Worm (Caenorhabditis elegans) whole organism, L2 larva: ENCODE measurements around the gene R07H5.11.
"Not testable (repeated sequence)": the region's sequence is repeated elsewhere in the genome, so short reads cannot be mapped to it uniquely, and the experiment has no call there.

ENCODE experiments used
- R02D3.7 ChIP-seq: fragments of 150-350 bp; optimal IDR thresholded peaks from 2 replicates; lab custom pipeline; 2014; ENCODE audit warnings: missing biosample characterization, missing genetic modification characterization
- ZK546.5 ChIP-seq: sonication (generic microtip); optimal IDR thresholded peaks from 2 replicates; lab custom pipeline; 2017; ENCODE audit warnings: missing biosample characterization, missing genetic modification characterization
- alr-1 ChIP-seq: fragments of 150-350 bp; optimal IDR thresholded peaks from 2 replicates; lab custom pipeline; 2014; ENCODE audit warnings: missing biosample characterization, missing genetic modification characterization
- aly-2 ChIP-seq: fragments of 150-350 bp; optimal IDR thresholded peaks from 2 replicates; lab custom pipeline; 2014; ENCODE audit warnings: missing biosample characterization, missing genetic modification characterization
- blmp-1 ChIP-seq: sonication (generic microtip); optimal IDR thresholded peaks from 2 replicates; lab custom pipeline; 2017; ENCODE audit warnings: missing genetic modification characterization, mild to moderate bottlenecking, missing compliant biosample characterization, antibody characterized with exemption, moderate library complexity; ENCODE audit not compliant: insufficient read depth
- ceh-82 ChIP-seq: fragments of 150-350 bp; optimal IDR thresholded peaks from 2 replicates; lab custom pipeline; 2014; ENCODE audit warnings: missing biosample characterization, missing genetic modification characterization
- crh-2 ChIP-seq: sonication (generic microtip); optimal IDR thresholded peaks from 2 replicates; lab custom pipeline; 2017; ENCODE audit warnings: missing biosample characterization, missing genetic modification characterization
- dmd-4 ChIP-seq: sonication (generic microtip); optimal IDR thresholded peaks from 2 replicates; lab custom pipeline; 2017; ENCODE audit warnings: missing biosample characterization, missing genetic modification characterization
- elt-3 ChIP-seq: sonication (generic microtip); optimal IDR thresholded peaks from 2 replicates; lab custom pipeline; 2017; ENCODE audit warnings: missing biosample characterization, missing genetic modification characterization
- fos-1 ChIP-seq: fragments of 150-350 bp; optimal IDR thresholded peaks from 2 replicates; lab custom pipeline; 2014; ENCODE audit warnings: missing biosample characterization, missing genetic modification characterization
- gmeb-1 ChIP-seq: fragments of 150-350 bp; optimal IDR thresholded peaks from 2 replicates; lab custom pipeline; 2014; ENCODE audit warnings: missing biosample characterization, missing genetic modification characterization
- lin-11 ChIP-seq: fragments of 150-350 bp; sonication (generic microtip); optimal IDR thresholded peaks from 2 replicates; lab custom pipeline; 2014; ENCODE audit warnings: missing biosample characterization, missing genetic modification characterization, inconsistent platforms, mixed read lengths
- lin-13 ChIP-seq: fragments of 150-350 bp; optimal IDR thresholded peaks from 2 replicates; lab custom pipeline; 2014; ENCODE audit warnings: missing biosample characterization, missing genetic modification reagents, missing genetic modification characterization
- lin-39 ChIP-seq: fragments of 150-350 bp; optimal IDR thresholded peaks from 2 replicates; lab custom pipeline; 2014; ENCODE audit warnings: missing biosample characterization, missing genetic modification reagents, missing genetic modification characterization
- lsy-2 ChIP-seq, 2 experiments: fragments of 150-350 bp in 1 of 2; sonication (generic microtip) in 1 of 2; optimal IDR thresholded peaks; 2 replicates each; lab custom pipeline; 2014 to 2017; ENCODE audit warnings: missing biosample characterization in 2 of 2, missing genetic modification characterization in 2 of 2
- mab-5 ChIP-seq: fragments of 150-350 bp; optimal IDR thresholded peaks from 2 replicates; lab custom pipeline; 2014; ENCODE audit warnings: missing biosample characterization, missing genetic modification characterization
- nhr-12 ChIP-seq: fragments of 150-350 bp; optimal IDR thresholded peaks from 2 replicates; lab custom pipeline; 2014; ENCODE audit warnings: missing biosample characterization, missing genetic modification characterization
- nhr-21 ChIP-seq: fragments of 150-350 bp; optimal IDR thresholded peaks from 2 replicates; lab custom pipeline; 2014; ENCODE audit warnings: missing biosample characterization, missing genetic modification characterization
- nhr-23 ChIP-seq: fragments of 150-350 bp; optimal IDR thresholded peaks from 2 replicates; lab custom pipeline; 2014; ENCODE audit warnings: missing biosample characterization, missing genetic modification reagents, missing genetic modification characterization
- nhr-237 ChIP-seq: fragments of 150-350 bp; optimal IDR thresholded peaks from 2 replicates; lab custom pipeline; 2014; ENCODE audit warnings: missing biosample characterization, missing genetic modification characterization
- nhr-6 ChIP-seq: fragments of 150-350 bp; optimal IDR thresholded peaks from 2 replicates; lab custom pipeline; 2014; ENCODE audit warnings: missing biosample characterization, missing genetic modification characterization
- nhr-77 ChIP-seq: fragments of 150-350 bp; optimal IDR thresholded peaks from 2 replicates; lab custom pipeline; 2014; ENCODE audit warnings: missing biosample characterization, missing genetic modification characterization
- peb-1 ChIP-seq: fragments of 150-350 bp; optimal IDR thresholded peaks from 2 replicates; lab custom pipeline; 2014; ENCODE audit warnings: missing biosample characterization, missing genetic modification characterization
- skn-1 ChIP-seq: sonication (generic microtip); optimal IDR thresholded peaks from 2 replicates; lab custom pipeline; 2017; ENCODE audit warnings: missing biosample characterization, missing genetic modification characterization
- sma-3 ChIP-seq: sonication (generic microtip); optimal IDR thresholded peaks from 2 replicates; lab custom pipeline; 2016; ENCODE audit warnings: missing genetic modification reagents, missing genetic modification characterization, missing compliant biosample characterization
- sma-9 ChIP-seq, 2 experiments: fragments of 150-350 bp in 1 of 2; sonication (generic microtip) in 1 of 2; optimal IDR thresholded peaks; 2 replicates each; lab custom pipeline; 2014 to 2016; ENCODE audit warnings: missing genetic modification characterization in 2 of 2, mild to moderate bottlenecking in 1 of 2, missing biosample characterization in 1 of 2, missing compliant biosample characterization in 1 of 2, missing genetic modification reagents in 1 of 2, moderate library complexity in 1 of 2
- snpc-4 ChIP-seq: fragments of 150-350 bp; optimal IDR thresholded peaks from 2 replicates; lab custom pipeline; 2014; ENCODE audit warnings: missing biosample characterization, missing genetic modification characterization
- unc-39 ChIP-seq: fragments of 150-350 bp; optimal IDR thresholded peaks from 2 replicates; lab custom pipeline; 2014; ENCODE audit warnings: missing biosample characterization, missing genetic modification characterization
- unc-62 ChIP-seq: fragments of 150-350 bp; optimal IDR thresholded peaks from 2 replicates; lab custom pipeline; 2014; ENCODE audit warnings: missing biosample characterization, missing genetic modification reagents, missing genetic modification characterization
- zag-1 ChIP-seq: fragments of 150-350 bp; optimal IDR thresholded peaks from 2 replicates; lab custom pipeline; 2014; ENCODE audit warnings: missing biosample characterization, missing genetic modification characterization

Gene R07H5.11

DNA sequence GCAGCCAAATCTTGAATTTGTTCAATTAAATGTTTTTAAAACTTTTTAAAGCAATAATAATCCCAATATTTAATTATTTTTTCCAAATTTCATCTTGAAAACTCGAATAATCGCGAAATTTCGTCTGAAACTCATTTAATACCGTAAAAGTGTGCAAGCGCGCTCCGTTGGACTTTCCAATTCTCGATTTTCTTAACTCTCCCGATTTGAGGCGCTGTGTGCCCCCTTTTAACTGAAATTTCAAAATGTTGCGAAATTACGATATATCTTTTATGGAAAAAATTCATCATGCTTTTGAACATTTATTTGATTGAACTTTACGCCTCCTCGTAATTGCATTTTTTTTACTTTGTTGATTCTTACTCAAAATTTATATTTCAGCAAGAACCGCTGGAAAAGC lies at the start of gene R07H5.11:
TSS of gene R07H5.11 (plus strand) at position 380 of the 400 bp plus-strand sequence.
- not testable (repeated sequence) for TF ChIP-seq alr-1 (tag; lab: Kevin White, UChicago); blmp-1 (tag; lab: Kevin White, UChicago); gmeb-1

DNA sequence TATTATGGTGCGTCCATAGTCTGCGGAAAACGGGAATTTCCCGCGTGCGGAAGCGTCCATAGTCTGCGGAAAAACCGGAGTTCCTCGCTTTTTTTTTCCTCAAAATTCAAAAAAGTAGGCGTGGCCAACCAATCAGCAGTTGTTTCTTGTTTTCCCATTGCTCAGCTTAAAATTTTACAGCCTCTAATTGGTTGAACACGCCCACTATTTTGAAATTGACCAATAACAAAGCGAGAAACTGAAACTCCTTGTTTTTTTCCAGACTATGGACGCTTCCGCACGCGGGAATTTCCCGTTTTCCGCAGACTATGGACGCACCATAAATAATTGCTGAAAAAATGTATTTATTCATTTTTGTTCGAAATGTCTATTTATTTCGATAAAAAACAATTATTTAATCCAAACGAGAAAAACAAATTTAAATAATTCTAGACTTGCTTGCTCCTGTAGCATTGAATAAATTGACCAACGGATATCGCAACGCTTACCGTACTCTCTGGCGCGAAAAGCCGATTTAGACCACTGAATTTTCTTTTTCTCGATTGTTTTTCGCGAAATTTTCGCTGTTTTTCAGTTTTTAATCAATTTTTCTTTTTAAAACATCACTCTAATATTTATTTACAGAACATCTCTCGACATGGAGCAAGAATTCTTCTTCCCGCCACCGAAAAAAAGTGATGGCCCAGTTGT lies 48.0 kb upstream of the R07H5.11 start, which contains the start of gene C08F8.3:
TSS of gene C08F8.3 (plus strand) at position 620 of the 690 bp plus-strand sequence.
- not testable (repeated sequence) for TF ChIP-seq peb-1 (tag; lab: Kevin White, UChicago); nhr-23 (tag; lab: Kevin White, UChicago); sma-3 (GFP tag; lab: Kevin White, UChicago)

DNA sequence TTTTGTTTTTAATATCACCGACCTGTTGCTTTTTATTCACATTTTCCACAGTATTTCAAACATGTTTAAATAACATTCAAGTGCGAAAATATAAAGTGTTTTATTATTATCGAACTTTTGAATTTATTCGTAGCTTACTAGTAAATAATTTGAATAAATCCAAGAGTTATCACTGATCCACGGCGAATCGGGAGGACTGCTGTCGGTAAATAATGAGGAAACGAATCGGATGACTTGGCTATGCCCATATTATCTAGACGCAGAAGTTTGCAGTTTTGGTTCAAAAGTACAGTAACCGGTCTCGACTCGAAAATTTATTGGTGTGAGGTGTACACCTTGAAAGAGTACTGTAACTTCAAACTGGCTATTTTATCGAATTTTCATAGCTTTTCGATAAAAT lies 46.0 kb upstream of the R07H5.11 start:
- no peak for TF ChIP-seq nhr-77 (tag; lab: Kevin White, UChicago)
- TF ChIP-seq snpc-4 (tag; lab: Kevin White, UChicago), result no peak
- TF ChIP-seq unc-62 (GFP tag; lab: Kevin White, UChicago), result no peak
- no peak for TF ChIP-seq aly-2 (tag; lab: Kevin White, UChicago)
- no peak for TF ChIP-seq mab-5 (tag; lab: Kevin White, UChicago)
- no peak for TF ChIP-seq zag-1 (tag; lab: Kevin White, UChicago)
- TF ChIP-seq, all 48 proteins: peak for 0

DNA sequence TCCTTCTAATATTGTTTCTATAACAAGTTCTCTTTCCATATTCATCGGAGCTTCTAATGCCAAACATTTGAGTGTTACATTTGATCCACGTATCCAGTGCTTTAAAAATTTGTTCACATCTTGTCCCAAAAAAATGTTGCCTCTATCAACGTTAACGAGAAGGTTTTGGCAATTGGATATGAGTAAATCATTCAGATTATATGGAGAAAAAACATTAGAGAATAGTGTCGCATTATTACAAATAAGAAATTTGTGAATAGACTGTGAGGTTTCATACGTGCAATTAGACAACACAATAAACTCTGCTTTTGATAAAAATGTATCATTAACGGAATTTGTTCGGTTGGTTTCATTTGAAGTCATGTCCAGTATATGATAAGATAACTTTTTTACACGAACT lies 42.7 kb upstream of the R07H5.11 start, which contains the start of gene mboa-4:
TSS of gene mboa-4 (minus strand) at position 101 of the 400 bp plus-strand sequence.
- TF ChIP-seq mab-5 (tag; lab: Kevin White, UChicago) (no peak), lin-39 (tag; lab: Kevin White, UChicago) (no peak), sma-3 (GFP tag; lab: Kevin White, UChicago) (no peak), gmeb-1 (no peak), lin-13 (GFP tag; lab: Kevin White, UChicago) (no peak), fos-1 (no peak), unc-62 (GFP tag; lab: Kevin White, UChicago) (no peak), lin-11 (tag; lab: Kevin White, UChicago) (no peak), nhr-77 (tag; lab: Kevin White, UChicago) (no peak), unc-39 (tag; lab: Kevin White, UChicago) (no peak), lsy-2 (tag; optimal IDR thresholded peaks at IDR 0.05; lab: Kevin White, UChicago) (no peak), dmd-4 (no peak), ceh-82 (tag; lab: Kevin White, UChicago) (no peak), nhr-23 (tag; lab: Kevin White, UChicago) (no peak), sma-9 (GFP tag; optimal IDR thresholded peaks at IDR 0.05; lab: Kevin White, UChicago) (no peak), sma-9 (tag; optimal IDR thresholded peaks at IDR 0.05; lab: Kevin White, UChicago) (no peak), ZK546.5 (tag; lab: Kevin White, UChicago) (no peak)

DNA sequence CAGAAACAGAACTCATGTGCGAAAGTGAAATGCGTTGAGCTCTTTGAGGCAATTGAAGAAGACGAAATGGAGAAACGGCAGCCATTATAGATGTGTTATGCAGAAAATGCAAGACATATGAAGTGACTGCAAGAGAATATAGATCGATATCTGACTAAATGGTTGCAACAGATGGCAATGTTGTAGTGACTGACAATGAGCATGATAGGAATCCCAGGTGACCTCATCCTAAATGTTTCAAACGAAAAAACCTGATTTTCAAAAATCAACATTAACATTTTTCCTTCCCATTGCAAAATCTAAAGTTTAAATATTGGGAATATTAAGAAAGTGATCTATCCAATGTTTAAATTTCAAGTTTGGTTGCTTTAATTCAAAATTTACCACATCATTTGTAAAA lies 41.9 kb upstream of the R07H5.11 start, which contains the start of gene C08F8.15:
TSS of gene C08F8.15 (minus strand) at position 101 of the 400 bp plus-strand sequence.
- TF ChIP-seq crh-2 (no peak), nhr-21 (tag; lab: Kevin White, UChicago) (no peak), snpc-4 (tag; lab: Kevin White, UChicago) (no peak), lsy-2 (tag; optimal IDR thresholded peaks at IDR 0.05; lab: Kevin White, UChicago) (no peak), ZK546.5 (tag; lab: Kevin White, UChicago) (no peak), unc-39 (tag; lab: Kevin White, UChicago) (no peak), fos-1 (no peak), nhr-6 (no peak), alr-1 (tag; lab: Kevin White, UChicago) (no peak), R02D3.7 (no peak), skn-1 (tag; lab: Kevin White, UChicago) (no peak), peb-1 (tag; lab: Kevin White, UChicago) (no peak), zag-1 (tag; lab: Kevin White, UChicago) (no peak), elt-3 (tag; lab: Kevin White, UChicago) (no peak), nhr-237 (tag; lab: Kevin White, UChicago) (no peak), aly-2 (tag; lab: Kevin White, UChicago) (no peak), mab-5 (tag; lab: Kevin White, UChicago) (no peak), unc-62 (GFP tag; lab: Kevin White, UChicago) (no peak), nhr-23 (tag; lab: Kevin White, UChicago) (no peak), nhr-12 (tag; lab: Kevin White, UChicago) (no peak)
